Worm (Caenorhabditis elegans) whole organism, mixed stage, embryonic: ENCODE results near the gene F13D11.4.

Experiments
- M03D4.4 ChIP-seq: sonication (generic microtip); optimal IDR thresholded peaks from 2 replicates; lab custom pipeline; 2017; ENCODE audit warnings: mild to moderate bottlenecking, missing genetic modification characterization, missing compliant biosample characterization
- ceh-39 ChIP-seq: fragments of 150-350 bp; optimal IDR thresholded peaks from 2 replicates; lab custom pipeline; 2014; ENCODE audit warnings: missing biosample characterization, missing genetic modification characterization
- ceh-43 ChIP-seq: fragments of 200-800 bp; sonication (Bioruptor generic); optimal IDR thresholded peaks from 2 replicates; lab custom pipeline; 2018; ENCODE audit warnings: mild to moderate bottlenecking, missing genetic modification characterization, moderate library complexity, missing compliant biosample characterization
- ces-1 ChIP-seq: fragments of 150-350 bp; optimal IDR thresholded peaks from 2 replicates; lab custom pipeline; 2014; ENCODE audit warnings: missing biosample characterization, missing genetic modification reagents, missing genetic modification characterization
- cnd-1 ChIP-seq: fragments of 200-800 bp; sonication (Bioruptor generic); optimal IDR thresholded peaks from 2 replicates; lab custom pipeline; 2018; ENCODE audit warnings: mild to moderate bottlenecking, missing genetic modification characterization, missing compliant biosample characterization
- drap-1 ChIP-seq: fragments of 200-800 bp; sonication (Bioruptor generic); optimal IDR thresholded peaks from 3 replicates; lab custom pipeline; 2018; ENCODE audit warnings: mild to moderate bottlenecking, missing genetic modification characterization, missing compliant biosample characterization
- elt-1 ChIP-seq: sonication (generic microtip); optimal IDR thresholded peaks from 2 replicates; lab custom pipeline; 2017; ENCODE audit warnings: missing genetic modification characterization, mild to moderate bottlenecking, missing compliant biosample characterization, antibody characterized with exemption, moderate library complexity, borderline replicate concordance; ENCODE audit not compliant: insufficient read depth
- elt-3 ChIP-seq: fragments of 150-350 bp; optimal IDR thresholded peaks from 2 replicates; lab custom pipeline; 2014; ENCODE audit warnings: missing biosample characterization, missing genetic modification characterization
- flh-1 ChIP-seq: fragments of 200-800 bp; sonication (Bioruptor generic); optimal IDR thresholded peaks from 2 replicates; lab custom pipeline; 2018; ENCODE audit warnings: mild to moderate bottlenecking, missing genetic modification characterization, moderate library complexity, missing compliant biosample characterization
- hlh-1 ChIP-seq: fragments of 150-350 bp; optimal IDR thresholded peaks from 2 replicates; lab custom pipeline; 2014; ENCODE audit warnings: missing biosample characterization, missing genetic modification reagents, missing genetic modification characterization
- lin-13 ChIP-seq: fragments of 150-350 bp; optimal IDR thresholded peaks from 2 replicates; lab custom pipeline; 2014; ENCODE audit warnings: missing biosample characterization, missing genetic modification characterization
- lin-32 ChIP-seq: fragments of 200-800 bp; sonication (Bioruptor generic); optimal IDR thresholded peaks from 2 replicates; lab custom pipeline; 2018; ENCODE audit warnings: mild to moderate bottlenecking, missing genetic modification characterization, missing compliant biosample characterization
- lsy-2 ChIP-seq: fragments of 150-350 bp; optimal IDR thresholded peaks from 2 replicates; lab custom pipeline; 2014; ENCODE audit warnings: missing biosample characterization, missing genetic modification characterization
- mab-5 ChIP-seq: fragments of 150-350 bp; optimal IDR thresholded peaks from 2 replicates; lab custom pipeline; 2014; ENCODE audit warnings: missing biosample characterization, missing genetic modification characterization
- mep-1 ChIP-seq: fragments of 150-350 bp; optimal IDR thresholded peaks from 2 replicates; lab custom pipeline; 2017; ENCODE audit warnings: missing biosample characterization, missing genetic modification reagents, missing genetic modification characterization, inconsistent platforms
- mls-2 ChIP-seq: sonication (generic microtip); optimal IDR thresholded peaks from 2 replicates; lab custom pipeline; 2016; ENCODE audit warnings: mild to moderate bottlenecking, missing genetic modification characterization, moderate library complexity, missing compliant biosample characterization
- nhr-12 ChIP-seq: fragments of 150-350 bp; optimal IDR thresholded peaks from 2 replicates; lab custom pipeline; 2014; ENCODE audit warnings: missing biosample characterization, missing genetic modification characterization
- nhr-2 ChIP-seq: fragments of 150-350 bp; optimal IDR thresholded peaks from 2 replicates; lab custom pipeline; 2014; ENCODE audit warnings: missing biosample characterization, missing genetic modification characterization
- nhr-28 ChIP-seq: fragments of 150-350 bp; optimal IDR thresholded peaks from 2 replicates; lab custom pipeline; 2014; ENCODE audit warnings: missing biosample characterization, missing genetic modification characterization
- nhr-76 ChIP-seq: sonication (generic microtip); optimal IDR thresholded peaks from 2 replicates; lab custom pipeline; 2017; ENCODE audit warnings: missing biosample characterization, missing genetic modification characterization
- sem-2 ChIP-seq: fragments of 200-800 bp; sonication (Bioruptor generic); optimal IDR thresholded peaks from 2 replicates; lab custom pipeline; 2018; ENCODE audit warnings: mild to moderate bottlenecking, missing genetic modification characterization, missing compliant biosample characterization
- snpc-4 ChIP-seq: fragments of 150-350 bp; optimal IDR thresholded peaks from 2 replicates; lab custom pipeline; 2014; ENCODE audit warnings: missing biosample characterization, missing genetic modification characterization
- tbx-8 ChIP-seq: fragments of 200-800 bp; sonication (Bioruptor generic); optimal IDR thresholded peaks from 2 replicates; lab custom pipeline; 2018; ENCODE audit warnings: mild to moderate bottlenecking, missing genetic modification characterization, moderate library complexity, missing compliant biosample characterization
- unc-120 ChIP-seq: sonication (generic microtip); optimal IDR thresholded peaks from 2 replicates; lab custom pipeline; 2017; ENCODE audit warnings: missing genetic modification characterization, missing compliant biosample characterization; ENCODE audit not compliant: poor library complexity, severe bottlenecking
- unc-39 ChIP-seq: fragments of 150-350 bp; optimal IDR thresholded peaks from 2 replicates; lab custom pipeline; 2014; ENCODE audit warnings: missing biosample characterization, missing genetic modification characterization
- unc-62 ChIP-seq: fragments of 150-350 bp; optimal IDR thresholded peaks from 2 replicates; lab custom pipeline; 2014; ENCODE audit warnings: missing biosample characterization, missing genetic modification reagents, missing genetic modification characterization
- zip-8 ChIP-seq: fragments of 150-350 bp; optimal IDR thresholded peaks from 2 replicates; lab custom pipeline; 2014; ENCODE audit warnings: missing biosample characterization, missing genetic modification characterization

Gene F13D11.4

ce11 chrX:5859161-5859560 lies 24.6 kb upstream of the F13D11.4 start:
- TF ChIP-seq flh-1 (GFP tag; lab: Kevin White, UChicago) (no peak), zip-8 (tag; lab: Kevin White, UChicago) (no peak), ces-1 (peak; percentile 77), mep-1 (tag; lab: Kevin White, UChicago) (no peak)

- TF ChIP-seq elt-1 (tag; lab: Kevin White, UChicago) (no peak), zip-8 (tag; lab: Kevin White, UChicago) (no peak), nhr-28 (tag; lab: Kevin White, UChicago) (no peak), mab-5 (tag; lab: Kevin White, UChicago) (no peak), unc-62 (GFP tag; lab: Kevin White, UChicago) (peak; percentile 76)
Measured at ce11 chrX:5854452-5855234, 20.0 kb upstream of the F13D11.4 start.

ce11 chrX:5854163-5854451 lies 19.5 kb upstream of the F13D11.4 start, which contains the start of gene hog-1:
hog-1 (minus strand) TSS chrX:5854263.
- TF ChIP-seq sem-2 (GFP tag; lab: Kevin White, UChicago) = no peak
- no peak for TF ChIP-seq mls-2
- TF ChIP-seq nhr-2 = no peak
- TF ChIP-seq mep-1 (tag; lab: Kevin White, UChicago) = no peak
- TF ChIP-seq nhr-28 (tag; lab: Kevin White, UChicago) = no peak
- no peak for TF ChIP-seq hlh-1 (tag; lab: Kevin White, UChicago)
- TF ChIP-seq ceh-43 (GFP tag; lab: Kevin White, UChicago) = no peak
- no peak for TF ChIP-seq snpc-4 (tag; lab: Kevin White, UChicago)

- no peak for TF ChIP-seq nhr-76
- no peak for TF ChIP-seq nhr-28 (tag; lab: Kevin White, UChicago)
- no peak for TF ChIP-seq elt-3
- TF ChIP-seq unc-39 (tag; lab: Kevin White, UChicago) = no peak
- no peak for TF ChIP-seq tbx-8 (GFP tag; lab: Kevin White, UChicago)
- no peak for TF ChIP-seq lsy-2
- TF ChIP-seq ces-1 = no peak
- TF ChIP-seq sem-2 (GFP tag; lab: Kevin White, UChicago) = no peak
- no peak for TF ChIP-seq nhr-12
- no peak for TF ChIP-seq drap-1 (GFP tag; lab: Kevin White, UChicago)
Measured at ce11 chrX:5852113-5852512, 17.5 kb upstream of the F13D11.4 start.

- no peak for TF ChIP-seq lin-32 (GFP tag; lab: Kevin White, UChicago)
- TF ChIP-seq elt-3 = no peak
- no peak for TF ChIP-seq unc-62 (GFP tag; lab: Kevin White, UChicago)
- TF ChIP-seq sem-2 (GFP tag; lab: Kevin White, UChicago) = no peak
- TF ChIP-seq drap-1 (GFP tag; lab: Kevin White, UChicago) = no peak
- TF ChIP-seq ces-1 = no peak
- no peak for TF ChIP-seq flh-1 (GFP tag; lab: Kevin White, UChicago)
- no peak for TF ChIP-seq ceh-43 (GFP tag; lab: Kevin White, UChicago)
- no peak for TF ChIP-seq unc-120 (tag; lab: Kevin White, UChicago)
- TF ChIP-seq tbx-8 (GFP tag; lab: Kevin White, UChicago) = no peak
- TF ChIP-seq unc-39 (tag; lab: Kevin White, UChicago) = no peak
- no peak for TF ChIP-seq hlh-1 (tag; lab: Kevin White, UChicago)
- TF ChIP-seq nhr-12 = no peak
- TF ChIP-seq mls-2 = no peak
Measured at ce11 chrX:5850472-5850871, 15.9 kb upstream of the F13D11.4 start.

ce11 chrX:5848703-5849102 lies 14.1 kb upstream of the F13D11.4 start, which contains the start of gene atat-2:
atat-2 (plus strand) TSS chrX:5849100.
- no peak for TF ChIP-seq lin-32 (GFP tag; lab: Kevin White, UChicago)
- no peak for TF ChIP-seq ceh-43 (GFP tag; lab: Kevin White, UChicago)
- no peak for TF ChIP-seq lin-13 (tag; lab: Kevin White, UChicago)
- no peak for TF ChIP-seq unc-39 (tag; lab: Kevin White, UChicago)
- no peak for TF ChIP-seq nhr-2
- TF ChIP-seq elt-3 = no peak
- TF ChIP-seq drap-1 (GFP tag; lab: Kevin White, UChicago) = no peak
- TF ChIP-seq unc-62 (GFP tag; lab: Kevin White, UChicago) = no peak
- no peak for TF ChIP-seq nhr-12
- TF ChIP-seq ceh-39 = no peak
- TF ChIP-seq M03D4.4 (tag; lab: Kevin White, UChicago) = no peak
- TF ChIP-seq lsy-2 = no peak
- no peak for TF ChIP-seq tbx-8 (GFP tag; lab: Kevin White, UChicago)
- TF ChIP-seq elt-1 (tag; lab: Kevin White, UChicago) = no peak
- no peak for TF ChIP-seq cnd-1 (tag; lab: Kevin White, UChicago)
